Worm (Caenorhabditis elegans): Measurements from ENCODE around the gene F53B3.5.
A peak's percentile ranks its signal among the peaks of the same experiment; 100 is the strongest.

Gene F53B3.5

ce11 chrX:2907296-2907873, 28.0 kb upstream of the F53B3.5 start:
- peak; percentile 84 for TF ChIP-seq nhr-25 (tag; optimal IDR thresholded peaks at IDR 0.05)
- no peak for TF ChIP-seq elt-2 (tag; optimal IDR thresholded peaks at IDR 0.05)
- TF ChIP-seq nhr-23 (tag; optimal IDR thresholded peaks at IDR 0.05): peak; percentile 82

- TF ChIP-seq jun-1 (tag; optimal IDR thresholded peaks at IDR 0.05): no peak
- TF ChIP-seq aly-2 (tag; optimal IDR thresholded peaks at IDR 0.05): no peak
- TF ChIP-seq pqm-1 (tag; optimal IDR thresholded peaks at IDR 0.05): peak; percentile 72
- no peak for TF ChIP-seq mml-1 (tag; optimal IDR thresholded peaks at IDR 0.05)
- TF ChIP-seq elt-2 (tag; optimal IDR thresholded peaks at IDR 0.05): peak; percentile 78
- TF ChIP-seq ama-1 (optimal IDR thresholded peaks at IDR 0.05): peak; percentile 12
These were observed 26.8 kb upstream of the F53B3.5 start for ce11 chrX:2906062-2906732.

ce11 chrX:2903715-2904419, 24.5 kb upstream of the F53B3.5 start:
- TF ChIP-seq unc-39 (tag; optimal IDR thresholded peaks at IDR 0.05) (no peak), pha-4 (tag; optimal IDR thresholded peaks at IDR 0.05) (peak; percentile 27), unc-62 (GFP tag; optimal IDR thresholded peaks at IDR 0.05) (peak; percentile 83), zag-1 (tag; optimal IDR thresholded peaks at IDR 0.05) (no peak), elt-3 (tag; optimal IDR thresholded peaks at IDR 0.05) (no peak), mdl-1 (tag; optimal IDR thresholded peaks at IDR 0.05) (no peak), nhr-25 (tag; optimal IDR thresholded peaks at IDR 0.05) (peak; percentile 72), fkh-2 (tag; optimal IDR thresholded peaks at IDR 0.05) (no peak), ceh-9 (tag; optimal IDR thresholded peaks at IDR 0.05) (no peak), elt-2 (tag; optimal IDR thresholded peaks at IDR 0.05) (peak; percentile 48), nhr-28 (tag; optimal IDR thresholded peaks at IDR 0.05) (no peak), nhr-76 (tag; optimal IDR thresholded peaks at IDR 0.05) (no peak), pqm-1 (tag; optimal IDR thresholded peaks at IDR 0.05) (peak; percentile 35), nhr-43 (tag; optimal IDR thresholded peaks at IDR 0.05; ENCODE audit: poor library complexity, severe bottlenecking) (no peak), elt-1 (tag; optimal IDR thresholded peaks at IDR 0.05) (no peak), lin-15B (tag; optimal IDR thresholded peaks at IDR 0.05) (no peak), mml-1 (tag; optimal IDR thresholded peaks at IDR 0.05) (peak; percentile 20), nhr-23 (tag; optimal IDR thresholded peaks at IDR 0.05) (peak; percentile 10), lsy-12 (tag; optimal IDR thresholded peaks at IDR 0.05) (no peak)

DNA sequence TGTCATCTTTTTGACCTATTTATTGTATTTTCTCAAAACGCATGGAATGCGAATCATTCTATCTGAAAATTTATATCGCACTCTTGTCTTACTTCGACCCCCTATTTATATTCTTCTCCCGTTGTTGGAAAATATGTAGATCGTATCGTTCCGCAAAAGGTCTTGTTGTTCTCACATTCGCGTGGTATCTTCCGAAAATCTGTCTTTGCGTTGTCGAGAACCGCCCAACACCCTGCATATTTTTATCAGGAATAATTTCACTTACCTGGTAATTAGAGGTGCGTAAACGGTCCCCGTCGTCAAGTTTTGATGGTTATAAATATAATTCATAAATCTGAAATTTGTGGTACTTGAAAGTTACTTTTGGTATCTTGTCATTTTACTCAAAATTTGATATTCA, 23.5 kb upstream of the F53B3.5 start:
- no peak for TF ChIP-seq snpc-4 (tag; optimal IDR thresholded peaks at IDR 0.05)
- peak; percentile 47 for TF ChIP-seq elt-1 (tag; optimal IDR thresholded peaks at IDR 0.05)
- TF ChIP-seq tbx-2 (tag; optimal IDR thresholded peaks at IDR 0.05): no peak
- no peak for TF ChIP-seq nhr-237 (tag; optimal IDR thresholded peaks at IDR 0.05)

DNA sequence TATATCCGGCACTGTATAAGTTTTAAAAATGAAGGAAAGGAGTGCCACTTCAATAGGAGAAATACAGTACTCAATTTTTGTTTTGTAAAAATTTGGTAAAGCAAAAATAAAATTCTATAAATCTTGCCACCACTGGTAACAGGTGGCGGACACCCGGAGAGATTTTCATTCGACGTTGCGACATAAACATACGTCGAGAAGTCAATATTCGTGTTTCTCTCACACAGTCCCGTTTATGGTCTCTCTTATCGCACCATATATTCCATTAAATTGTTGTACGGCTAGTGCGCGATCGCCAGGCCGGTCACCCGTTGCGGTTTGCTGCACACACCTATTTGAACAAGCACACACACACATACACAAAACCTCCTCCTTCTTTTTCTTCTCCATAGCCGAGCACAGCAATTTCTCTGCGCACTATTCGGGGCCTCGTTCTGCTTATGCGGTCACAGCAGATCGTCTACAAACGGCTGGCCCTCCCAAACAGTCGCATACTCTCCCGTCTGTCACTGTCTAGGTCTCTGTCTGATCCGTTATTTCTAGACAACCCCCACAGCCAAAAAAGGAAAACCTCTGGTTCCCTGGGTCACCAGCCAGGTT, 21.6 kb upstream of the F53B3.5 start:
- TF ChIP-seq sea-2 (GFP tag; optimal IDR thresholded peaks at IDR 0.05): no peak
- no peak for TF ChIP-seq nfya-1 (tag; optimal IDR thresholded peaks at IDR 0.05; ENCODE audit: insufficient read depth)
- TF ChIP-seq hmg-11 (tag; optimal IDR thresholded peaks at IDR 0.05): peak; percentile 32
- TF ChIP-seq nhr-11 (tag; optimal IDR thresholded peaks at IDR 0.05): no peak
- no peak for TF ChIP-seq ztf-4 (tag; optimal IDR thresholded peaks at IDR 0.05)
- no peak for TF ChIP-seq eor-1 (tag; optimal IDR thresholded peaks at IDR 0.05)
- peak; percentile 35 for TF ChIP-seq pha-4 (tag; optimal IDR thresholded peaks at IDR 0.05)
- TF ChIP-seq ztf-11 (tag; optimal IDR thresholded peaks at IDR 0.05): no peak
- TF ChIP-seq nhr-28 (tag; optimal IDR thresholded peaks at IDR 0.05): no peak
